Worm (Caenorhabditis elegans): ENCODE data around the gene pap-1.

pap-1 gene

ce11 chrV:10399290-10399689, 42.5 kb upstream of the pap-1 start (continued):
- TF ChIP-seq elt-3 (tag; optimal IDR thresholded peaks at IDR 0.05) (no peak), eor-1 (tag; optimal IDR thresholded peaks at IDR 0.05) (no peak)

- TF ChIP-seq elt-1 (tag; optimal IDR thresholded peaks at IDR 0.05): no peak
- no peak for TF ChIP-seq ceh-82 (tag; optimal IDR thresholded peaks at IDR 0.05)
- TF ChIP-seq unc-39 (tag; optimal IDR thresholded peaks at IDR 0.05): no peak
- no peak for TF ChIP-seq elt-3 (tag; optimal IDR thresholded peaks at IDR 0.05)
- TF ChIP-seq aly-2 (tag; optimal IDR thresholded peaks at IDR 0.05): no peak
- TF ChIP-seq ceh-9 (tag; optimal IDR thresholded peaks at IDR 0.05): no peak
- TF ChIP-seq pqm-1 (tag; optimal IDR thresholded peaks at IDR 0.05): no peak
- no peak for TF ChIP-seq ceh-28 (tag; optimal IDR thresholded peaks at IDR 0.05)
- no peak for TF ChIP-seq nhr-67 (tag; optimal IDR thresholded peaks at IDR 0.05)
- no peak for TF ChIP-seq nhr-43 (tag; optimal IDR thresholded peaks at IDR 0.05; ENCODE audit: poor library complexity, severe bottlenecking)
- TF ChIP-seq skn-1 (tag; optimal IDR thresholded peaks at IDR 0.05): no peak
- no peak for TF ChIP-seq egl-5 (tag; optimal IDR thresholded peaks at IDR 0.05)
- TF ChIP-seq snpc-4 (tag; optimal IDR thresholded peaks at IDR 0.05): no peak
Measured at ce11 chrV:10402804-10403203, 39.0 kb upstream of the pap-1 start, which contains the start of gene F15H10.8. Gene F15H10.8, minus strand, starts transcription at chrV:10402904.

ce11 chrV:10404701-10405100, 37.1 kb upstream of the pap-1 start:
- TF ChIP-seq lsy-12 (tag; optimal IDR thresholded peaks at IDR 0.05) (no peak), fkh-10 (GFP tag; optimal IDR thresholded peaks at IDR 0.05) (no peak), ZK546.5 (tag; optimal IDR thresholded peaks at IDR 0.05) (no peak), pqm-1 (tag; optimal IDR thresholded peaks at IDR 0.05) (no peak), zag-1 (tag; optimal IDR thresholded peaks at IDR 0.05) (no peak), elt-2 (tag; optimal IDR thresholded peaks at IDR 0.05) (no peak), hmg-11 (tag; optimal IDR thresholded peaks at IDR 0.05) (no peak), nhr-28 (tag; optimal IDR thresholded peaks at IDR 0.05) (no peak), eor-1 (tag; optimal IDR thresholded peaks at IDR 0.05) (no peak), tbx-2 (tag; optimal IDR thresholded peaks at IDR 0.05) (no peak), mdl-1 (tag; optimal IDR thresholded peaks at IDR 0.05) (no peak)

ce11 chrV:10406313-10406712, 35.5 kb upstream of the pap-1 start, which contains the start of gene F15H10.7:
Gene F15H10.7, minus strand, starts transcription at chrV:10406413.
- TF ChIP-seq jun-1 (tag; optimal IDR thresholded peaks at IDR 0.05) (no peak), mml-1 (tag; optimal IDR thresholded peaks at IDR 0.05) (no peak), nhr-25 (tag; optimal IDR thresholded peaks at IDR 0.05) (no peak), ceh-16 (tag; optimal IDR thresholded peaks at IDR 0.05) (no peak), zag-1 (tag; optimal IDR thresholded peaks at IDR 0.05) (no peak), egl-27 (tag; optimal IDR thresholded peaks at IDR 0.05) (no peak), fkh-2 (tag; optimal IDR thresholded peaks at IDR 0.05) (no peak), tbx-2 (tag; optimal IDR thresholded peaks at IDR 0.05) (no peak), ceh-28 (tag; optimal IDR thresholded peaks at IDR 0.05) (no peak), elt-2 (tag; optimal IDR thresholded peaks at IDR 0.05) (no peak), nhr-28 (tag; optimal IDR thresholded peaks at IDR 0.05) (no peak), nfya-1 (tag; optimal IDR thresholded peaks at IDR 0.05; ENCODE audit: insufficient read depth) (no peak), aly-2 (tag; optimal IDR thresholded peaks at IDR 0.05) (no peak), nhr-77 (tag; optimal IDR thresholded peaks at IDR 0.05) (no peak), ceh-82 (tag; optimal IDR thresholded peaks at IDR 0.05) (no peak), elt-3 (tag; optimal IDR thresholded peaks at IDR 0.05) (no peak), ztf-11 (tag; optimal IDR thresholded peaks at IDR 0.05) (no peak), lsy-12 (tag; optimal IDR thresholded peaks at IDR 0.05) (no peak)

ce11 chrV:10410030-10410713, 31.6 kb upstream of the pap-1 start, which contains the start of gene F15H10.12:
Gene F15H10.12, minus strand, starts transcription at chrV:10410080.
- TF ChIP-seq lin-39 (tag; optimal IDR thresholded peaks at IDR 0.05) (no peak), ama-1 (optimal IDR thresholded peaks at IDR 0.05) (no peak), eor-1 (tag; optimal IDR thresholded peaks at IDR 0.05) (no peak), nhr-76 (tag; optimal IDR thresholded peaks at IDR 0.05) (no peak), R02D3.7 (tag; optimal IDR thresholded peaks at IDR 0.05) (no peak), pha-4 (tag; optimal IDR thresholded peaks at IDR 0.05) (no peak), nhr-25 (tag; optimal IDR thresholded peaks at IDR 0.05) (no peak), nfya-1 (tag; optimal IDR thresholded peaks at IDR 0.05; ENCODE audit: insufficient read depth) (no peak), nhr-67 (tag; optimal IDR thresholded peaks at IDR 0.05) (no peak), unc-62 (GFP tag; optimal IDR thresholded peaks at IDR 0.05) (no peak), elt-3 (tag; optimal IDR thresholded peaks at IDR 0.05) (no peak), egl-5 (tag; optimal IDR thresholded peaks at IDR 0.05) (no peak)

Measured in whole organism, L3 larva.